Worm (Caenorhabditis elegans) whole organism, late embryonic: ENCODE measurements around the gene afmd-1.

ENCODE experiments used
- C08G9.2 ChIP-seq: sonication (generic microtip); optimal IDR thresholded peaks from 2 replicates; lab custom pipeline; 2016; ENCODE audit warnings: mild to moderate bottlenecking, missing genetic modification characterization, moderate library complexity, missing compliant biosample characterization
- C38D4.7 ChIP-seq: fragments of 200-800 bp; sonication (Bioruptor generic); optimal IDR thresholded peaks from 2 replicates; lab custom pipeline; 2018; ENCODE audit warnings: mild to moderate bottlenecking, missing genetic modification characterization, moderate library complexity, missing compliant biosample characterization
- F13H6.1 ChIP-seq: sonication (generic microtip); optimal IDR thresholded peaks from 2 replicates; lab custom pipeline; 2016; ENCODE audit warnings: missing genetic modification characterization, missing compliant biosample characterization
- K09A11.1 ChIP-seq: sonication (generic microtip); optimal IDR thresholded peaks from 2 replicates; lab custom pipeline; 2017; ENCODE audit warnings: antibody characterized with exemption, mild to moderate bottlenecking, missing genetic modification characterization, missing compliant biosample characterization; ENCODE audit not compliant: insufficient read depth
- T23F11.4 ChIP-seq: fragments of 200-800 bp; sonication (Bioruptor generic); optimal IDR thresholded peaks from 2 replicates; lab custom pipeline; 2018; ENCODE audit warnings: mild to moderate bottlenecking, missing genetic modification characterization, missing compliant biosample characterization
- Y22D7AL.16 ChIP-seq: sonication (generic microtip); optimal IDR thresholded peaks from 2 replicates; lab custom pipeline; 2016; ENCODE audit warnings: missing genetic modification characterization, missing compliant biosample characterization
- ceh-14 ChIP-seq: sonication (generic microtip); optimal IDR thresholded peaks from 2 replicates; lab custom pipeline; 2016; ENCODE audit warnings: missing genotype, missing genetic modification characterization, missing compliant biosample characterization
- ceh-2 ChIP-seq: sonication (generic microtip); optimal IDR thresholded peaks from 2 replicates; lab custom pipeline; 2016; ENCODE audit warnings: missing genotype, missing genetic modification characterization, missing compliant biosample characterization
- ceh-22 ChIP-seq: sonication (generic microtip); optimal IDR thresholded peaks from 2 replicates; lab custom pipeline; 2017; ENCODE audit warnings: missing biosample characterization, missing genetic modification characterization
- ceh-30 ChIP-seq: fragments of 150-350 bp; optimal IDR thresholded peaks from 2 replicates; lab custom pipeline; 2014; ENCODE audit warnings: missing biosample characterization, missing genetic modification characterization
- ceh-34 ChIP-seq: sonication (generic microtip); optimal IDR thresholded peaks from 2 replicates; lab custom pipeline; 2016; ENCODE audit warnings: mild to moderate bottlenecking, missing genetic modification characterization, missing compliant biosample characterization
- ceh-9 ChIP-seq: sonication (generic microtip); optimal IDR thresholded peaks from 2 replicates; lab custom pipeline; 2016; ENCODE audit warnings: mild to moderate bottlenecking, missing genetic modification characterization, inconsistent platforms, missing compliant biosample characterization
- dve-1 ChIP-seq: sonication (generic microtip); optimal IDR thresholded peaks from 2 replicates; lab custom pipeline; 2017; ENCODE audit warnings: antibody characterized with exemption, mild to moderate bottlenecking, missing genetic modification characterization, missing compliant biosample characterization
- elt-4 ChIP-seq: sonication (generic microtip); optimal IDR thresholded peaks from 2 replicates; lab custom pipeline; 2016; ENCODE audit warnings: missing genetic modification characterization, missing compliant biosample characterization
- ets-4 ChIP-seq: sonication (generic microtip); optimal IDR thresholded peaks from 2 replicates; lab custom pipeline; 2016; ENCODE audit warnings: missing genetic modification characterization, missing compliant biosample characterization
- eyg-1 ChIP-seq: sonication (generic microtip); optimal IDR thresholded peaks from 2 replicates; lab custom pipeline; 2016; ENCODE audit warnings: missing genotype, missing genetic modification characterization, missing compliant biosample characterization
- fkh-6 ChIP-seq: sonication (generic microtip); optimal IDR thresholded peaks from 2 replicates; lab custom pipeline; 2016; ENCODE audit warnings: missing genetic modification characterization, missing compliant biosample characterization
- gmeb-2 ChIP-seq: sonication (generic microtip); optimal IDR thresholded peaks from 2 replicates; lab custom pipeline; 2016; ENCODE audit warnings: missing genetic modification characterization, inconsistent platforms, missing compliant biosample characterization
- hlh-30 ChIP-seq: sonication (generic microtip); optimal IDR thresholded peaks from 2 replicates; lab custom pipeline; 2017; ENCODE audit warnings: antibody characterized with exemption, missing genetic modification characterization, missing compliant biosample characterization; ENCODE audit not compliant: insufficient read depth
- hlh-8 ChIP-seq: sonication (generic microtip); optimal IDR thresholded peaks from 2 replicates; lab custom pipeline; 2016; ENCODE audit warnings: missing genotype, missing genetic modification characterization, missing compliant biosample characterization
- lim-6 ChIP-seq: sonication (generic microtip); optimal IDR thresholded peaks from 2 replicates; lab custom pipeline; 2016; ENCODE audit warnings: missing genetic modification characterization, missing compliant biosample characterization
- lin-11 ChIP-seq: fragments of 200-800 bp; sonication (Bioruptor generic); optimal IDR thresholded peaks from 2 replicates; lab custom pipeline; 2018; ENCODE audit warnings: mild to moderate bottlenecking, missing genetic modification characterization, missing compliant biosample characterization
- nhr-11 ChIP-seq: fragments of 150-350 bp; optimal IDR thresholded peaks from 2 replicates; lab custom pipeline; 2014; ENCODE audit warnings: missing biosample characterization, missing genetic modification characterization
- odd-2 ChIP-seq: sonication (generic microtip); optimal IDR thresholded peaks from 2 replicates; lab custom pipeline; 2017; ENCODE audit warnings: antibody characterized with exemption, mild to moderate bottlenecking, missing genetic modification characterization, missing compliant biosample characterization
- pag-3 ChIP-seq: sonication (generic microtip); optimal IDR thresholded peaks from 2 replicates; lab custom pipeline; 2016; ENCODE audit warnings: missing compliant biosample characterization, missing genetic modification characterization, borderline replicate concordance
- pha-4 ChIP-seq: fragments of 150-350 bp; optimal IDR thresholded peaks from 2 replicates; lab custom pipeline; 2018; ENCODE audit warnings: missing biosample characterization, missing genetic modification reagents, missing genetic modification characterization
- pqm-1 ChIP-seq: sonication (generic microtip); optimal IDR thresholded peaks from 2 replicates; lab custom pipeline; 2016; ENCODE audit warnings: missing genetic modification characterization, missing compliant biosample characterization
- pros-1 ChIP-seq: fragments of 150-350 bp; optimal IDR thresholded peaks from 2 replicates; lab custom pipeline; 2014; ENCODE audit warnings: missing biosample characterization, missing genetic modification reagents, missing genetic modification characterization
- sox-2 ChIP-seq: fragments of 200-800 bp; sonication (Bioruptor generic); IDR thresholded peaks from 2 replicates; pipeline ENCODE4 v1.3.6; 2022; ENCODE audit warnings: missing genetic modification reagents, missing genetic modification characterization, missing compliant biosample characterization
- sox-4 ChIP-seq: sonication (generic microtip); optimal IDR thresholded peaks from 2 replicates; lab custom pipeline; 2017; ENCODE audit warnings: mild to moderate bottlenecking, missing genetic modification characterization, inconsistent platforms, missing compliant biosample characterization
- syd-9 ChIP-seq: sonication (generic microtip); optimal IDR thresholded peaks from 2 replicates; lab custom pipeline; 2016; ENCODE audit warnings: mild to moderate bottlenecking, missing genetic modification characterization, moderate library complexity, missing compliant biosample characterization
- tbx-2 ChIP-seq: sonication (generic microtip); optimal IDR thresholded peaks from 2 replicates; lab custom pipeline; 2016; ENCODE audit warnings: missing genetic modification characterization, missing compliant biosample characterization
- tbx-7 ChIP-seq: sonication (generic microtip); optimal IDR thresholded peaks from 2 replicates; lab custom pipeline; 2016; ENCODE audit warnings: missing genotype, missing genetic modification characterization, missing compliant biosample characterization
- ttx-3 ChIP-seq: sonication (generic microtip); optimal IDR thresholded peaks from 2 replicates; lab custom pipeline; 2016; ENCODE audit warnings: missing genetic modification reagents, missing genetic modification characterization, missing compliant biosample characterization
- unc-42 ChIP-seq: sonication (generic microtip); optimal IDR thresholded peaks from 2 replicates; lab custom pipeline; 2016; ENCODE audit warnings: missing genotype, missing genetic modification characterization, missing compliant biosample characterization
- unc-55 ChIP-seq: sonication (generic microtip); optimal IDR thresholded peaks from 2 replicates; lab custom pipeline; 2017; ENCODE audit warnings: missing biosample characterization, missing genetic modification reagents, missing genetic modification characterization
- ztf-16 ChIP-seq: sonication (generic microtip); optimal IDR thresholded peaks from 2 replicates; lab custom pipeline; 2017; ENCODE audit warnings: missing genetic modification characterization, missing compliant biosample characterization

Gene afmd-1

ce11 chrIV:7282957-7283356 lies 38.9 kb downstream of the afmd-1 start, which contains the start of gene C06E4.1:
TSS of gene C06E4.1 (plus strand) at chrIV:7283257.
- TF ChIP-seq ceh-14 (no peak), ets-4 (tag; lab: Kevin White, UChicago) (no peak), fkh-6 (tag; lab: Kevin White, UChicago) (no peak), pros-1 (tag; lab: Kevin White, UChicago) (no peak), Y22D7AL.16 (no peak), eyg-1 (tag; lab: Kevin White, UChicago) (no peak), unc-42 (no peak), dve-1 (tag; lab: Kevin White, UChicago) (no peak)

ce11 chrIV:7285839-7286238 lies 41.8 kb downstream of the afmd-1 start, which contains the start of gene C06E4.8:
TSS of gene C06E4.8 (minus strand) at chrIV:7285875.
- TF ChIP-seq K09A11.1: no peak
- no peak for TF ChIP-seq ztf-16 (tag; lab: Kevin White, UChicago)
- no peak for TF ChIP-seq sox-4 (tag; lab: Kevin White, UChicago)
- no peak for TF ChIP-seq ceh-14
- no peak for TF ChIP-seq syd-9 (tag; lab: Kevin White, UChicago)
- TF ChIP-seq ceh-34 (tag; lab: Kevin White, UChicago): no peak
- no peak for TF ChIP-seq T23F11.4
- no peak for TF ChIP-seq pqm-1
- no peak for TF ChIP-seq pha-4 (tag; lab: Kevin White, UChicago)
- no peak for TF ChIP-seq sox-2 (GFP tag; lab: Robert Waterston, UW)
- TF ChIP-seq pag-3 (tag; lab: Kevin White, UChicago): no peak
- no peak for TF ChIP-seq fkh-6 (tag; lab: Kevin White, UChicago)
- TF ChIP-seq lin-11 (tag; lab: Kevin White, UChicago): no peak
- TF ChIP-seq pros-1 (tag; lab: Kevin White, UChicago): no peak
- no peak for TF ChIP-seq ceh-9 (tag; lab: Kevin White, UChicago)
- no peak for TF ChIP-seq C08G9.2
- TF ChIP-seq, all 69 proteins: peak for 0

ce11 chrIV:7287474-7287873 lies 43.4 kb downstream of the afmd-1 start, which contains the start of gene F42C5.3:
TSS of gene F42C5.3 (minus strand) at chrIV:7287574.
- no peak for TF ChIP-seq eyg-1 (tag; lab: Kevin White, UChicago)
- no peak for TF ChIP-seq tbx-2

- TF ChIP-seq odd-2 (tag; lab: Kevin White, UChicago): no peak
- no peak for TF ChIP-seq C38D4.7 (GFP tag; lab: Kevin White, UChicago)
- no peak for TF ChIP-seq tbx-7 (tag; lab: Kevin White, UChicago)
- no peak for TF ChIP-seq tbx-2
- no peak for TF ChIP-seq ceh-22
- no peak for TF ChIP-seq gmeb-2 (tag; lab: Kevin White, UChicago)
- TF ChIP-seq ceh-2 (tag; lab: Kevin White, UChicago): no peak
- TF ChIP-seq unc-55: no peak
- TF ChIP-seq F13H6.1: no peak
- TF ChIP-seq pha-4 (tag; lab: Kevin White, UChicago): no peak
- no peak for TF ChIP-seq nhr-11
- no peak for TF ChIP-seq lim-6
- no peak for TF ChIP-seq hlh-8
- TF ChIP-seq ttx-3 (tag; lab: Kevin White, UChicago): no peak
- no peak for TF ChIP-seq hlh-30 (tag; lab: Kevin White, UChicago)
- no peak for TF ChIP-seq ceh-30 (tag; lab: Kevin White, UChicago)
- TF ChIP-seq elt-4: no peak
These were observed 47.0 kb downstream of the afmd-1 start for ce11 chrIV:7291066-7291465.
